Fruit fly (Drosophila melanogaster): ENCODE measurements around the gene CG8679.
A peak's percentile ranks its signal among the peaks of the same experiment; 100 is the strongest.

Gene CG8679

DNA sequence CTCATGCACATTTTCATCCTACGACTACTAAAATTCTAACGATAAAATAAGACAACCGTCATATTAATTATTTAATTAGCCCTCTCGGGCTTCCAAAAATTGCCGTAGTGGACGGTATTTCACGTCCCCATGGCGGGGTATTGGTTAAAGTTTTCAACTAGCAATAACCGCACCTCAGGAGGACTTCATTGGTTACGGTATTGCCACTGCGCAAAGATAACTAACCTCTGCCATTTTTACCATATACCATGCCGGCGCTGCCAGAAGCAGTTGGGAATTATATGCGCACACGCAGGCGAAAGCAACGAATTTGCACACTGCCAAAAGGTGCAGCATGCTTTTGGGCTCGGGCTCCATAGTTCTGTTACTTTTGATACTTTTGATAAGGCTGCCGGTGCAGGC, 3.4 kb downstream of the CG8679 start (continued):
- TF ChIP-seq bsh (GFP tag; optimal IDR thresholded peaks at IDR 0.05) (no peak), CG8089 (GFP tag; optimal IDR thresholded peaks at IDR 0.05) (peak; percentile 9), ro (GFP tag; IDR thresholded peaks at IDR 0.05) (0 out of 2 replicates have a peak, but pooled peaks have one; percentile 25), sqz (GFP tag; optimal IDR thresholded peaks at IDR 0.05) (no peak), ranshi (GFP tag; IDR thresholded peaks at IDR 0.05) (no peak), CG43689 (GFP tag; IDR thresholded peaks at IDR 0.05) (no peak), Hr3 (GFP tag; optimal IDR thresholded peaks at IDR 0.05) (no peak), caup (GFP tag; optimal IDR thresholded peaks at IDR 0.05; ENCODE audit: severe bottlenecking) (peak; percentile 44), bab2 (GFP tag; optimal IDR thresholded peaks at IDR 0.05) (peak; percentile 26), Fer3 (tag; optimal IDR thresholded peaks at IDR 0.05) (peak; percentile 11), NFAT (GFP tag; IDR thresholded peaks at IDR 0.05) (peak; percentile 64), CG12391 (tag; optimal IDR thresholded peaks at IDR 0.05) (no peak), CG5245 (GFP tag; optimal IDR thresholded peaks at IDR 0.05) (peak; percentile 62), Blimp-1 (GFP tag; optimal IDR thresholded peaks at IDR 0.05) (no peak), fd64A (GFP tag; optimal IDR thresholded peaks at IDR 0.05) (no peak), bcd (GFP tag; optimal IDR thresholded peaks at IDR 0.05) (peak; percentile 36), Rfx (GFP tag; IDR thresholded peaks at IDR 0.05) (peak; percentile 42; the same call in 1 of the 2 replicates), E2f1 (GFP tag; IDR thresholded peaks at IDR 0.05) (0 out of 2 replicates have a peak, but pooled peaks have one; percentile 26), tx (GFP tag; optimal IDR thresholded peaks at IDR 0.05) (peak; percentile 15), Opbp (GFP tag; IDR thresholded peaks at IDR 0.05; ENCODE audit: partially characterized antibody) (peak; percentile 73; the same call in 1 of the 3 replicates), Dip2 (GFP tag; IDR thresholded peaks at IDR 0.05) (no peak), corto (GFP tag; optimal IDR thresholded peaks at IDR 0.05) (no peak)

DNA sequence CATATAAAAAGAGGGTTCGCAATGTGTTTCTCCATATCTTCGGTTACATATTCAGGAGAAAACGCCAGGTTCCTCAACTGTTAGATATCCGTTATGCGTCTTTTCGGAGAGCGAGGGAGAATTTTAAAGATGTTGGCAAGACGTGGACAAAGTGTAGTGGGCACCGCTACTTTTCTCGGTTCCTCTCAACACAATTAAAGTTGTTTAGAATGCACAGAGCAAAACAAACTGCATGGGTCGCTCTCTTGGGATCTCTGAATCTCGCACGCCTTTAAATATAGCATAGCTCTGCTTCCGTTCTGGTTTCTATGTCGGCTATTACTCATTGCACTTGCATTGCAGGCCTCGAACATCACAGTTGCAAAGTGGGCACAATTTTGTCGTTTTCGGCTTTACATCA, 12.2 kb downstream of the CG8679 start, which contains the start of gene clumsy:
clumsy (plus strand) TSS at position 301 of the 400 bp plus-strand sequence.
- no peak for TF ChIP-seq CG5245 (GFP tag; optimal IDR thresholded peaks at IDR 0.05)
- TF ChIP-seq CG2199 (GFP tag; IDR thresholded peaks at IDR 0.05) = peak; percentile 23; the same call in 1 of the 3 replicates

DNA sequence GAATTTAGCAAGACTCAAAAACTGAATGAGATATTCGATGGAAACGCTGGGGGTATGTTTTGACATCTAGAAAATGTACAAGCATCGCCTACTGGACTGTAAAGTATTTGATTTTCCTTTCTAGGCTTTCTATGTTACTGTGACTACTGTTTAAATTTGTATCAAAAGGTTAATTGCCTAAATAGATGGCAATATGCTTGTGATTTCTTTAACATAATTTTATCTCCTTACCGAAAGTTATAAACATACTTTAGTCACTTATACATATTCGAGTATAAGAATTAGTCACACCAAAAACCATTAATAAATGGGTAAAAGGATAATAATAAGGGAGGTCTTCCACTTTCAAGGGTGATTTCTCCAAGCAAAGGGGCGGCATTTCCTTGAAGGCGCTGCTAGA, 15.6 kb downstream of the CG8679 start, which contains the start of gene CG31988:
CG31988 (minus strand) TSS at position 101 of the 400 bp plus-strand sequence.
- TF ChIP-seq chif (GFP tag; optimal IDR thresholded peaks at IDR 0.05) (no peak), NK7.1 (GFP tag; optimal IDR thresholded peaks at IDR 0.05) (no peak), Hey (tag; optimal IDR thresholded peaks at IDR 0.05) (no peak), Lim3 (GFP tag; IDR thresholded peaks at IDR 0.05) (no peak), D19A (tag; optimal IDR thresholded peaks at IDR 0.05) (no peak), ftz-f1 (GFP tag; optimal IDR thresholded peaks at IDR 0.05) (no peak), CG9797 (GFP tag; optimal IDR thresholded peaks at IDR 0.05) (no peak), Dip2 (GFP tag; IDR thresholded peaks at IDR 0.05) (no peak), dpn (GFP tag; optimal IDR thresholded peaks at IDR 0.05) (no peak)

DNA sequence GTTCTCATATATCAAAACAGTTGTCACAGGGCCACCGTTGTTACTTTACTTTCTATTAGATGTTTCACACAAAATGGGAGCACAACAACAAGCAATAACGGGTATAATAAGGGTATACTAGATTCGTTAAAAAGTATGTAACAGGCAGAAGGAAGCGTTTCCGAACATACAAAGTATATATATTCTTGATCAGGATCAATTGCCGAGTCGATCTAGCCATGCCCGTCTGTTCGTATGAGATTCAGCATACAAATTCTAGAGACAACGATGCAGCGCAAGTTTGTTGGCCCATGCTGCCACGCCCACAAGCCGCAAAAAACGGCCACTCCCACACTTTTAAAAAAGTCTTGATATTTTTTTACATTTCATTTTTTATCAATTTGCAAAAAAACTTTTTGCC, 18.1 kb downstream of the CG8679 start, which contains the start of gene CG31624:
CG31624 (minus strand) TSS at position 101 of the 400 bp plus-strand sequence.
- TF ChIP-seq CG15073 (GFP tag; optimal IDR thresholded peaks at IDR 0.05) = no peak
- TF ChIP-seq dm (GFP tag; optimal IDR thresholded peaks at IDR 0.05) = no peak
- TF ChIP-seq CG3995 (GFP tag; optimal IDR thresholded peaks at IDR 0.05) = no peak
- TF ChIP-seq Gsc (GFP tag; IDR thresholded peaks at IDR 0.05) = no peak
- no peak for TF ChIP-seq D (optimal IDR thresholded peaks at IDR 0.05)
- no peak for TF ChIP-seq D (GFP tag; optimal IDR thresholded peaks at IDR 0.05)
- no peak for TF ChIP-seq CG30403 (GFP tag; optimal IDR thresholded peaks at IDR 0.05)
- no peak for TF ChIP-seq CG10321 (GFP tag; IDR thresholded peaks at IDR 0.05)
- no peak for TF ChIP-seq CG8359 (GFP tag; optimal IDR thresholded peaks at IDR 0.05; ENCODE audit: borderline replicate concordance)
- no peak for TF ChIP-seq org-1 (GFP tag; optimal IDR thresholded peaks at IDR 0.05)
- TF ChIP-seq dati (GFP tag; IDR thresholded peaks at IDR 0.05) = no peak
- no peak for TF ChIP-seq CG15696 (tag; optimal IDR thresholded peaks at IDR 0.05)
- no peak for TF ChIP-seq klu (GFP tag; IDR thresholded peaks at IDR 0.05)
- no peak for TF ChIP-seq Kr (GFP tag; optimal IDR thresholded peaks at IDR 0.05)
- TF ChIP-seq so (GFP tag; IDR thresholded peaks at IDR 0.05) = no peak
- no peak for TF ChIP-seq CG4707 (GFP tag; optimal IDR thresholded peaks at IDR 0.05)
- TF ChIP-seq GATAe (GFP tag; conservative IDR thresholded peaks at IDR 0.05) = no peak

Measured in whole organism, embryonic.